Fruit fly (Drosophila melanogaster): ENCODE results near the gene CG13457.

dm6 chr3L:15158330-15159114, 27.3 kb upstream of the CG13457 start, which contains the start of the genes Msh6 and Prp31:
- TF ChIP-seq Pif1A (GFP tag; optimal IDR thresholded peaks at IDR 0.05) (no peak), CG15710 (tag; optimal IDR thresholded peaks at IDR 0.05) (peak; percentile 75), D1 (tag; optimal IDR thresholded peaks at IDR 0.05) (no peak)

Data from whole organism, pupa.